Worm (Caenorhabditis elegans): ENCODE measurements around the gene irld-22.

Gene irld-22

ce11 chrV:3857778-3858177 lies 42.2 kb downstream of the irld-22 start, which contains the start of gene nhr-188:
Gene nhr-188 (minus strand): TSS chrV:3857861.
- TF ChIP-seq nhr-71 (tag; optimal IDR thresholded peaks at IDR 0.05) = peak; percentile 45
- no peak for TF ChIP-seq swsn-7 (tag; optimal IDR thresholded peaks at IDR 0.05)
- peak; percentile 86 for TF ChIP-seq dsc-1 (tag; optimal IDR thresholded peaks at IDR 0.05)
- TF ChIP-seq nhr-47 (tag; optimal IDR thresholded peaks at IDR 0.05) = peak; percentile 43
- no peak for TF ChIP-seq unc-30 (tag; optimal IDR thresholded peaks at IDR 0.05)
- no peak for TF ChIP-seq ceh-8 (GFP tag; optimal IDR thresholded peaks at IDR 0.05)
- peak; percentile 72 for TF ChIP-seq fkh-8 (tag; optimal IDR thresholded peaks at IDR 0.05)

ce11 chrV:3855916-3856315 lies 44.1 kb downstream of the irld-22 start:
- TF ChIP-seq ceh-63 (GFP tag; optimal IDR thresholded peaks at IDR 0.05) (no peak), F16B12.6 (tag; optimal IDR thresholded peaks at IDR 0.05) (no peak), mab-9 (GFP tag; IDR thresholded peaks at IDR 0.05) (no peak), pax-3 (tag; optimal IDR thresholded peaks at IDR 0.05) (peak; percentile 17), blmp-1 (tag; optimal IDR thresholded peaks at IDR 0.05) (no peak), vab-15 (tag; optimal IDR thresholded peaks at IDR 0.05) (no peak), egl-13 (tag; optimal IDR thresholded peaks at IDR 0.05) (peak; percentile 41), nhr-76 (tag; optimal IDR thresholded peaks at IDR 0.05) (no peak), xbp-1 (tag; optimal IDR thresholded peaks at IDR 0.05) (no peak), ceh-8 (GFP tag; optimal IDR thresholded peaks at IDR 0.05) (peak; percentile 51), C04F5.9 (tag; optimal IDR thresholded peaks at IDR 0.05) (no peak), ceh-90 (tag; optimal IDR thresholded peaks at IDR 0.05) (no peak), mef-2 (tag; optimal IDR thresholded peaks at IDR 0.05) (no peak), dsc-1 (tag; optimal IDR thresholded peaks at IDR 0.05) (peak; percentile 93), Y116A8C.19 (tag; optimal IDR thresholded peaks at IDR 0.05; ENCODE audit: borderline replicate concordance) (no peak), sptf-1 (tag; optimal IDR thresholded peaks at IDR 0.05) (no peak), ets-5 (GFP tag; IDR thresholded peaks at IDR 0.05) (no peak), hlh-4 (tag; optimal IDR thresholded peaks at IDR 0.05) (no peak), unc-30 (tag; optimal IDR thresholded peaks at IDR 0.05) (no peak), lin-14 (GFP tag; optimal IDR thresholded peaks at IDR 0.05) (peak; percentile 31), ceh-82 (tag; optimal IDR thresholded peaks at IDR 0.05) (no peak), mdl-1 (tag; optimal IDR thresholded peaks at IDR 0.05) (no peak), nhr-20 (tag; optimal IDR thresholded peaks at IDR 0.05) (peak; percentile 48), lin-39 (tag; optimal IDR thresholded peaks at IDR 0.05) (no peak), sox-4 (tag; optimal IDR thresholded peaks at IDR 0.05) (peak; percentile 45), swsn-7 (tag; optimal IDR thresholded peaks at IDR 0.05) (peak; percentile 21), ama-1 (optimal IDR thresholded peaks at IDR 0.05) (no peak), nhr-19 (GFP tag; conservative IDR thresholded peaks at IDR 0.05) (peak; percentile 18; the same call in 1 of the 2 replicates), nhr-71 (tag; optimal IDR thresholded peaks at IDR 0.05) (peak; percentile 78), rnt-1 (tag; optimal IDR thresholded peaks at IDR 0.05) (no peak), nhr-90 (tag; optimal IDR thresholded peaks at IDR 0.05; ENCODE audit: poor library complexity) (no peak), tbx-2 (tag; optimal IDR thresholded peaks at IDR 0.05) (no peak), skn-1 (tag; optimal IDR thresholded peaks at IDR 0.05) (no peak), elt-3 (tag; optimal IDR thresholded peaks at IDR 0.05) (no peak), lir-3 (tag; optimal IDR thresholded peaks at IDR 0.05; ENCODE audit: poor library complexity) (no peak), lsy-2 (tag; optimal IDR thresholded peaks at IDR 0.05) (peak in 1 of 2 experiments; percentile 37), sup-37 (GFP tag; optimal IDR thresholded peaks at IDR 0.05) (no peak), fkh-4 (tag; optimal IDR thresholded peaks at IDR 0.05; ENCODE audit: borderline replicate concordance) (no peak), fkh-8 (tag; optimal IDR thresholded peaks at IDR 0.05) (peak; percentile 97), snpc-4 (tag; optimal IDR thresholded peaks at IDR 0.05) (no peak), unc-86 (tag; optimal IDR thresholded peaks at IDR 0.05) (no peak), C34B4.2 (tag; optimal IDR thresholded peaks at IDR 0.05) (no peak), alr-1 (tag; optimal IDR thresholded peaks at IDR 0.05; ENCODE audit: borderline replicate concordance) (no peak), fos-1 (tag; optimal IDR thresholded peaks at IDR 0.05) (peak; percentile 29), dpl-1 (GFP tag; optimal IDR thresholded peaks at IDR 0.05) (no peak), lin-15B (tag; optimal IDR thresholded peaks at IDR 0.05) (no peak), nhr-84 (tag; optimal IDR thresholded peaks at IDR 0.05) (no peak), isw-1 (GFP tag; IDR thresholded peaks at IDR 0.05) (no peak), efl-1 (optimal IDR thresholded peaks at IDR 0.05) (no peak), efl-1 (GFP tag; optimal IDR thresholded peaks at IDR 0.05 in 1 of 2) (no peak)
